Worm (Caenorhabditis elegans) whole organism, young adult: ENCODE results near the gene cogc-6.

ENCODE experiments used
- ama-1 ChIP-seq, 3 experiments: fragments of 150-350 bp in 1 of 3; sonication (generic microtip) in 2 of 3; optimal IDR thresholded peaks; 2 replicates each; lab custom pipeline; 2014 to 2018; ENCODE audit warnings: missing biosample characterization in 2 of 3, missing genetic modification characterization in 2 of 3, missing genetic modification reagents in 2 of 3
- atf-7 ChIP-seq: sonication (generic microtip); optimal IDR thresholded peaks from 2 replicates; lab custom pipeline; 2017; ENCODE audit warnings: mild to moderate bottlenecking, missing genetic modification characterization, missing compliant biosample characterization
- cebp-2 ChIP-seq: fragments of 200-800 bp; sonication (Bioruptor generic); IDR thresholded peaks from 2 replicates; pipeline ENCODE4 v1.3.6; 2022; ENCODE audit warnings: missing genetic modification characterization, missing compliant biosample characterization
- die-1 ChIP-seq: sonication (generic microtip); optimal IDR thresholded peaks from 2 replicates; lab custom pipeline; 2016; ENCODE audit warnings: missing genotype, mild to moderate bottlenecking, missing genetic modification characterization, missing compliant biosample characterization
- dox-1 ChIP-seq: fragments of 200-800 bp; sonication (Bioruptor generic); IDR thresholded peaks from 2 replicates; pipeline ENCODE4 v1.3.6; 2022; ENCODE audit warnings: missing genetic modification reagents, missing genetic modification characterization, missing compliant biosample characterization
- egl-18 ChIP-seq: fragments of 200-800 bp; sonication (Bioruptor generic); IDR thresholded peaks from 2 replicates; pipeline ENCODE4 v1.3.6; 2022; ENCODE audit warnings: missing genetic modification reagents, missing genetic modification characterization, missing compliant biosample characterization
- mel-28 ChIP-seq: sonication (generic microtip); optimal IDR thresholded peaks from 2 replicates; lab custom pipeline; 2016; ENCODE audit warnings: borderline replicate concordance, mild to moderate bottlenecking, missing genetic modification characterization, missing compliant biosample characterization
- mxl-1 ChIP-seq: sonication (generic microtip); optimal IDR thresholded peaks from 2 replicates; lab custom pipeline; 2016; ENCODE audit warnings: missing genetic modification characterization, missing compliant biosample characterization
- nhr-120 ChIP-seq: fragments of 200-800 bp; sonication (Bioruptor generic); IDR thresholded peaks from 2 replicates; pipeline ENCODE4 v1.3.6; 2022; ENCODE audit warnings: missing genetic modification characterization, missing compliant biosample characterization
- unc-62 ChIP-seq: fragments of 150-350 bp; optimal IDR thresholded peaks from 2 replicates; lab custom pipeline; 2014; ENCODE audit warnings: missing biosample characterization, missing genetic modification reagents, missing genetic modification characterization

DNA sequence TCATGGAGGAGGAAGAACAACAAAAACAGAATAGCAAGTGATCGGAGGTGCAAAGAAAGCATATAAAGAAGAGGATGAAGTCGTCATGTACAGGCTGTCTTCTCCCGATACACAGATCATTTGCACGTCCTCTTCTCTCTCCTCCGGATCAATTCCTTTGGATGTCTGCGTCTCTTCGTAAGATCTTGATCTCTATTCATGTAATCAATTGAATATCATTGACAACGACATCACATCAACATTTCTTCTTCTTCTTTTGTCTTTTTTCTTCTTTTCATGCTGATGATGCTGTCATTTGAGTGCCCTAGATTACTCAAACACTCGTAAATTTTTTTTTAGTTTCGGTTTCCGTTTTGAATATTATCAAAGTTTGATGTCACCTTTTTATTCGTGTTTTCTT lies 17.2 kb upstream of the cogc-6 start, which contains the start of gene rol-3:
- TF ChIP-seq atf-7 (tag; lab: Kevin White, UChicago) (no peak), nhr-120 (no peak), dox-1 (GFP tag; lab: Robert Waterston, UW) (no peak), unc-62 (GFP tag; lab: Kevin White, UChicago) (no peak), die-1 (no peak), egl-18 (GFP tag; lab: Robert Waterston, UW) (no peak), cebp-2 (GFP tag; lab: Robert Waterston, UW) (no peak), mxl-1 (tag; lab: Kevin White, UChicago) (no peak), ama-1 (optimal IDR thresholded peaks at IDR 0.05; lab: Kevin White, UChicago) (no peak), ama-1 (GFP tag; optimal IDR thresholded peaks at IDR 0.05; lab: Kevin White, UChicago) (no peak), mel-28 (tag; lab: Kevin White, UChicago) (no peak)
